Fruit fly (Drosophila melanogaster) whole organism, pupa: ENCODE results near the gene CG17472.

ENCODE experiments used
- CG12605 ChIP-seq: fragments of 200-800 bp; sonication (Bioruptor generic); IDR thresholded peaks from 2 replicates; pipeline ENCODE4 v1.3.6; 2022; ENCODE audit warnings: missing biosample characterization, missing genetic modification characterization
- CG13204 ChIP-seq: fragments of 200-800 bp; sonication (Bioruptor generic); optimal IDR thresholded peaks from 2 replicates; lab custom pipeline; 2018; ENCODE audit warnings: missing biosample characterization, mild to moderate bottlenecking, missing genetic modification characterization, moderate library complexity
- CG32121 ChIP-seq: fragments of 200-800 bp; sonication (Bioruptor generic); IDR thresholded peaks from 2 replicates; pipeline ENCODE4 v1.3.6; 2022; ENCODE audit warnings: missing biosample characterization, missing genetic modification characterization
- CG34367 ChIP-seq: fragments of 200-800 bp; sonication (Bioruptor generic); optimal IDR thresholded peaks from 2 replicates; lab custom pipeline; 2018; ENCODE audit warnings: missing biosample characterization, mild to moderate bottlenecking, missing genetic modification characterization
- CG4496 ChIP-seq: fragments of 200-800 bp; sonication (Bioruptor generic); IDR thresholded peaks from 3 replicates; pipeline ENCODE4 v1.3.6; 2022; ENCODE audit warnings: missing biosample characterization, missing genetic modification characterization
- CG8301 ChIP-seq: fragments of 200-800 bp; sonication (Bioruptor generic); optimal IDR thresholded peaks from 2 replicates; lab custom pipeline; 2018; ENCODE audit warnings: missing biosample characterization, mild to moderate bottlenecking, missing genetic modification characterization
- EcR ChIP-seq: fragments of 200-800 bp; sonication (Bioruptor generic); optimal IDR thresholded peaks from 3 replicates; lab custom pipeline; 2019; ENCODE audit warnings: missing biosample characterization, missing genetic modification characterization, mild to moderate bottlenecking, moderate library complexity, missing genetic modification reagents
- Pif1A ChIP-seq: fragments of 200-800 bp; sonication (Bioruptor generic); optimal IDR thresholded peaks from 3 replicates; lab custom pipeline; 2016; ENCODE audit warnings: missing biosample characterization, missing genetic modification characterization
- Pif1B ChIP-seq: fragments of 200-800 bp; sonication (Bioruptor generic); optimal IDR thresholded peaks from 3 replicates; lab custom pipeline; 2016; ENCODE audit warnings: missing biosample characterization, missing genetic modification characterization
- Snoo ChIP-seq: fragments of 200-800 bp; sonication (Bioruptor generic); optimal IDR thresholded peaks from 3 replicates; lab custom pipeline; 2017; ENCODE audit warnings: missing biosample characterization, mild to moderate bottlenecking, missing genetic modification characterization, inconsistent platforms
- fd96Ca ChIP-seq: fragments of 200-800 bp; sonication (Bioruptor generic); IDR thresholded peaks from 3 replicates; pipeline ENCODE4 v1.3.6; 2022; ENCODE audit warnings: missing biosample characterization, missing genetic modification characterization
- gl ChIP-seq: fragments of 200-800 bp; sonication (Bioruptor generic); optimal IDR thresholded peaks from 2 replicates; lab custom pipeline; 2018; ENCODE audit warnings: missing biosample characterization, mild to moderate bottlenecking, missing genetic modification characterization

- TF ChIP-seq CG4496 (no peak), Pif1B (GFP tag; lab: Kevin White, UChicago) (no peak), fd96Ca (GFP tag; lab: Robert Waterston, UW) (no peak), CG12605 (no peak), gl (tag; lab: Kevin White, UChicago) (no peak), CG13204 (GFP tag; lab: Kevin White, UChicago) (no peak), CG34367 (tag; lab: Kevin White, UChicago) (no peak), Pif1A (GFP tag; lab: Kevin White, UChicago) (no peak), CG32121 (GFP tag; lab: Robert Waterston, UW) (no peak), Snoo (tag; lab: Kevin White, UChicago) (no peak), CG8301 (tag; lab: Kevin White, UChicago) (no peak), EcR (GFP tag; lab: Kevin White, UChicago) (no peak)
Observed at dm6 chr2L:20671212-20671611, 36.9 kb downstream of the CG17472 start.
